Worm (Caenorhabditis elegans): ENCODE data around the gene Y17D7B.3.

- TF ChIP-seq him-1 (tag; optimal IDR thresholded peaks at IDR 0.05), result no peak
- TF ChIP-seq W03F9.2 (tag; optimal IDR thresholded peaks at IDR 0.05), result no peak
These were observed 874 bp upstream of the Y17D7B.3 start, which contains the start of gene Y17D7B.2 for ce11 chrV:18787417-18787918.
